Worm (Caenorhabditis elegans) whole organism, early embryonic: ENCODE data around the gene C04C3.4.

ENCODE experiments used
- B0310.2 ChIP-seq: sonication (generic microtip); optimal IDR thresholded peaks from 2 replicates; lab custom pipeline; 2016; ENCODE audit warnings: mild to moderate bottlenecking, missing genetic modification characterization, missing compliant biosample characterization
- F13C5.2 ChIP-seq: sonication (generic microtip); optimal IDR thresholded peaks from 2 replicates; lab custom pipeline; 2017; ENCODE audit warnings: mild to moderate bottlenecking, missing genetic modification characterization, inconsistent platforms, missing compliant biosample characterization
- ama-1 ChIP-seq: fragments of 150-350 bp; optimal IDR thresholded peaks from 2 replicates; lab custom pipeline; 2014
- ets-7 ChIP-seq: sonication (generic microtip); optimal IDR thresholded peaks from 2 replicates; lab custom pipeline; 2016; ENCODE audit warnings: missing genotype, missing genetic modification characterization, missing compliant biosample characterization
- flt-1 ChIP-seq: fragments of 200-800 bp; sonication (Bioruptor generic); IDR thresholded peaks from 2 replicates; pipeline ENCODE4 v1.3.6; 2022; ENCODE audit warnings: missing genetic modification characterization, missing compliant biosample characterization
- hmbx-1 ChIP-seq: sonication (generic microtip); optimal IDR thresholded peaks from 2 replicates; lab custom pipeline; 2016; ENCODE audit warnings: mild to moderate bottlenecking, missing genetic modification characterization, missing compliant biosample characterization
- hmg-4 ChIP-seq: fragments of 200-800 bp; sonication (Bioruptor generic); optimal IDR thresholded peaks from 2 replicates; lab custom pipeline; 2018; ENCODE audit warnings: mild to moderate bottlenecking, missing genetic modification characterization, missing compliant biosample characterization
- pes-1 ChIP-seq: fragments of 200-800 bp; sonication (Bioruptor generic); IDR thresholded peaks from 2 replicates; pipeline ENCODE4 v1.3.6; 2022; ENCODE audit warnings: missing genetic modification reagents, missing genetic modification characterization, missing compliant biosample characterization
- tbx-11 ChIP-seq: fragments of 200-800 bp; sonication (Bioruptor generic); IDR thresholded peaks from 2 replicates; pipeline ENCODE4 v1.3.6; 2022; ENCODE audit warnings: missing genetic modification characterization, missing compliant biosample characterization
- tra-4 ChIP-seq: sonication (generic microtip); optimal IDR thresholded peaks from 2 replicates; lab custom pipeline; 2017; ENCODE audit warnings: missing genetic modification characterization, missing compliant biosample characterization

DNA sequence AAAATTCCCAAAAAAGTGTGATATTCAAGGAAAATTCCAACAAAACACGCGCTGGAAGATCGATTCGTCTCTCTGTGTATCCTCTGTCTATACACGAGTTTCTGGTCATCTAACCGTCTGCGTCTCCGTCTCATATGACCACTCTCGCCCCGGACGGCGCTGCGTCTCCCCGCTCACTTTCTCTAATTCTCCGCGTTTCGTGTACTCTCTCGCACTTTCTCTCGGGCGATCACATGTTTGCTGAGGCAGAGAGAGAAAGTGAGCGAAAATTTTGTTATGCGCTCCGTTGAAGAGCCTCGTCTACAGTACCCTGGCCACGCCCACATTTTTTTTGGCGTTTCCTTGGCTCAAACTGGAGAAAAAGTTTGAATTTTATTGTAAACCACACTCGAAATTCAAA, 9.6 kb upstream of the C04C3.4 start:
- TF ChIP-seq ama-1: no peak
- TF ChIP-seq hmg-4 (GFP tag; lab: Kevin White, UChicago): peak; percentile 19
- TF ChIP-seq hmbx-1 (tag; lab: Kevin White, UChicago): no peak
- no peak for TF ChIP-seq B0310.2
- TF ChIP-seq F13C5.2 (tag; lab: Kevin White, UChicago): no peak
- no peak for TF ChIP-seq tra-4 (tag; lab: Kevin White, UChicago)
- TF ChIP-seq pes-1 (GFP tag; lab: Robert Waterston, UW): no peak
- no peak for TF ChIP-seq flt-1 (GFP tag; lab: Robert Waterston, UW)
- TF ChIP-seq tbx-11: no peak
- no peak for TF ChIP-seq ets-7 (tag; lab: Kevin White, UChicago)
